Fruit fly (Drosophila melanogaster): ENCODE data around the gene DIP-eta.

DIP-eta gene

dm6 chr2L:5610629-5611028 lies 7.1 kb downstream of the DIP-eta start:
- no peak for TF ChIP-seq dsf (GFP tag; optimal IDR thresholded peaks at IDR 0.05; ENCODE audit: borderline replicate concordance)
- peak; percentile 90 for TF ChIP-seq Dfd (GFP tag; optimal IDR thresholded peaks at IDR 0.05)

dm6 chr2L:5610108-5610507 lies 7.6 kb downstream of the DIP-eta start:
- TF ChIP-seq Dif (GFP tag; optimal IDR thresholded peaks at IDR 0.05; ENCODE audit: partially characterized antibody) (no peak), Hr78 (GFP tag; optimal IDR thresholded peaks at IDR 0.05) (no peak), Vsx2 (GFP tag; optimal IDR thresholded peaks at IDR 0.05; ENCODE audit: partially characterized antibody) (no peak), N (GFP tag; optimal IDR thresholded peaks at IDR 0.05) (no peak)

dm6 chr2L:5596533-5596932 lies 21.2 kb downstream of the DIP-eta start, which contains the start of gene CG18266:
CG18266 (plus strand) TSS chr2L:5596833.
- TF ChIP-seq CG32264 (GFP tag; optimal IDR thresholded peaks at IDR 0.05): no peak
- TF ChIP-seq lola (GFP tag; optimal IDR thresholded peaks at IDR 0.05): no peak
- no peak for TF ChIP-seq br (GFP tag; optimal IDR thresholded peaks at IDR 0.05)

dm6 chr2L:5593839-5594238 lies 23.9 kb downstream of the DIP-eta start:
- TF ChIP-seq Hr78 (GFP tag; optimal IDR thresholded peaks at IDR 0.05) (no peak), Dfd (GFP tag; optimal IDR thresholded peaks at IDR 0.05) (peak; percentile 85)

- TF ChIP-seq brk (GFP tag; optimal IDR thresholded peaks at IDR 0.05) (no peak), psq (GFP tag; optimal IDR thresholded peaks at IDR 0.05) (no peak), br (GFP tag; optimal IDR thresholded peaks at IDR 0.05) (no peak), Myc (optimal IDR thresholded peaks at IDR 0.05) (no peak), OdsH (GFP tag; optimal IDR thresholded peaks at IDR 0.05) (no peak)
Measured at dm6 chr2L:5588314-5588713, 29.4 kb downstream of the DIP-eta start, which contains the start of gene CG7251. CG7251 (minus strand) TSS chr2L:5588414.

- TF ChIP-seq HLH106 (tag; optimal IDR thresholded peaks at IDR 0.05) (no peak), Dfd (GFP tag; optimal IDR thresholded peaks at IDR 0.05) (no peak), Dif (GFP tag; optimal IDR thresholded peaks at IDR 0.05; ENCODE audit: partially characterized antibody) (no peak), dsf (GFP tag; optimal IDR thresholded peaks at IDR 0.05; ENCODE audit: borderline replicate concordance) (no peak), Hnf4 (GFP tag; optimal IDR thresholded peaks at IDR 0.05) (no peak), Myc (optimal IDR thresholded peaks at IDR 0.05) (no peak), tai (GFP tag; optimal IDR thresholded peaks at IDR 0.05) (no peak), psq (GFP tag; optimal IDR thresholded peaks at IDR 0.05) (no peak), lola (GFP tag; optimal IDR thresholded peaks at IDR 0.05) (no peak), GATAd (GFP tag; optimal IDR thresholded peaks at IDR 0.05) (no peak)
Measured at dm6 chr2L:5581016-5581415, 36.7 kb downstream of the DIP-eta start, which contains the start of gene CG14011. CG14011 (minus strand) TSS chr2L:5581116.

- TF ChIP-seq GATAd (GFP tag; optimal IDR thresholded peaks at IDR 0.05) (no peak), CG32264 (GFP tag; optimal IDR thresholded peaks at IDR 0.05) (no peak), Dfd (GFP tag; optimal IDR thresholded peaks at IDR 0.05) (peak; percentile 53), fru (GFP tag; optimal IDR thresholded peaks at IDR 0.05) (peak; percentile 40), dmrt93B (GFP tag; optimal IDR thresholded peaks at IDR 0.05) (peak; percentile 12), pan (optimal IDR thresholded peaks at IDR 0.05) (no peak), brk (GFP tag; optimal IDR thresholded peaks at IDR 0.05) (no peak), br (GFP tag; optimal IDR thresholded peaks at IDR 0.05) (no peak), HLH106 (tag; optimal IDR thresholded peaks at IDR 0.05) (peak; percentile 54), psq (GFP tag; optimal IDR thresholded peaks at IDR 0.05) (no peak), OdsH (GFP tag; optimal IDR thresholded peaks at IDR 0.05) (peak; percentile 23), Mio (GFP tag; optimal IDR thresholded peaks at IDR 0.05) (no peak), Vsx2 (GFP tag; optimal IDR thresholded peaks at IDR 0.05; ENCODE audit: partially characterized antibody) (no peak), jim (GFP tag; optimal IDR thresholded peaks at IDR 0.05) (no peak), Myc (optimal IDR thresholded peaks at IDR 0.05) (no peak), tai (GFP tag; optimal IDR thresholded peaks at IDR 0.05) (no peak), usp (GFP tag; optimal IDR thresholded peaks at IDR 0.05) (no peak), Dif (GFP tag; optimal IDR thresholded peaks at IDR 0.05; ENCODE audit: partially characterized antibody) (no peak), woc (GFP tag; optimal IDR thresholded peaks at IDR 0.05) (no peak), foxo (GFP tag; optimal IDR thresholded peaks at IDR 0.05) (peak in 1 of 2 experiments; percentile 34), sage (GFP tag; optimal IDR thresholded peaks at IDR 0.05) (no peak), Jra (GFP tag; optimal IDR thresholded peaks at IDR 0.05) (no peak), CG9705 (GFP tag; optimal IDR thresholded peaks at IDR 0.05) (no peak), sv (GFP tag; optimal IDR thresholded peaks at IDR 0.05) (no peak), h (GFP tag; optimal IDR thresholded peaks at IDR 0.05) (peak; percentile 35), N (GFP tag; optimal IDR thresholded peaks at IDR 0.05) (no peak), rgr (GFP tag; optimal IDR thresholded peaks at IDR 0.05) (peak; percentile 24), Hnf4 (GFP tag; optimal IDR thresholded peaks at IDR 0.05) (no peak), Sp1 (GFP tag; optimal IDR thresholded peaks at IDR 0.05) (no peak), Hr83 (GFP tag; optimal IDR thresholded peaks at IDR 0.05; ENCODE audit: poor library complexity, severe bottlenecking) (no peak), CrebA (GFP tag; optimal IDR thresholded peaks at IDR 0.05; ENCODE audit: borderline replicate concordance) (no peak), ey (GFP tag; optimal IDR thresholded peaks at IDR 0.05) (peak; percentile 32)
Measured at dm6 chr2L:5569503-5569902, 48.2 kb downstream of the DIP-eta start.

Measured in whole organism, wandering third instar larva.